Fruit fly (Drosophila melanogaster) Kc167 (cell line): ENCODE results near the gene CCT6.

Experiments
- h ChIP-seq: fragments of >200 bp; optimal IDR thresholded peaks from 3 replicates; lab custom pipeline; 2018; ENCODE audit warnings: missing external identifiers
- insv ChIP-seq: fragments of >200 bp; optimal IDR thresholded peaks from 3 replicates; lab custom pipeline; 2018; ENCODE audit warnings: missing external identifiers

DNA sequence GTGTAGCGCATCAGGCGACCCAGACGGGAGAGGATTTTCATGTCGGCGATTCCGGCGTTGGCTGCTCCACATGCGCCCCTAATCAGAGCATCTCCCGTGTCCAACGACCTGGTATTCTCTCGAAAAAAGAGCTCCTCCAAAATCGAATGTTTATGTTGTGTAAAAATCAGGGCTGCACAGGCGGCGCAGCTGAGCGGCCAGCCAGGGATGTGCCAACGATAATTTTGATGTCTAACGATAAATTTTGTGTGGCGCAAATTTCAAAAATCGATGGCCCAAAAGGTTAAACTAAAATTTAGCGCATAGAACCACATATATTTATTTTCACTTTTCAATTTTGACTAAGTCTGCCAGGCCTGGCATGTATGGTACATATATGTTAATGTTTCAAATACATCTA is 45.4 kb upstream of the CCT6 start, which contains the start of gene CG9240:
- TF ChIP-seq insv, result no peak
- no peak for TF ChIP-seq h (lab: Kevin White, UChicago)
